Fruit fly (Drosophila melanogaster): ENCODE measurements around the gene TfIIB.

Gene TfIIB

dm6 chr2L:10387869-10388726 is 43.0 kb upstream of the TfIIB start, which contains the start of gene da:
da (plus strand) TSS chr2L:10388105.
- TF ChIP-seq ovo (GFP tag; optimal IDR thresholded peaks at IDR 0.05) (no peak), CG1620 (GFP tag; optimal IDR thresholded peaks at IDR 0.05) (peak; percentile 70), CG11617 (GFP tag; optimal IDR thresholded peaks at IDR 0.05) (peak; percentile 74), Crg-1 (GFP tag; optimal IDR thresholded peaks at IDR 0.05) (peak; percentile 33), CG5204 (GFP tag; optimal IDR thresholded peaks at IDR 0.05) (no peak), CG7045 (GFP tag; optimal IDR thresholded peaks at IDR 0.05) (peak; percentile 53), Mnt (GFP tag; optimal IDR thresholded peaks at IDR 0.05) (peak; percentile 69), kay (GFP tag; ENCODE audit: borderline replicate concordance) (peak; percentile 99), cic (GFP tag; optimal IDR thresholded peaks at IDR 0.05) (peak; percentile 45), CG12768 (GFP tag; optimal IDR thresholded peaks at IDR 0.05) (peak; percentile 52), CG33017 (tag; optimal IDR thresholded peaks at IDR 0.05) (peak; percentile 49), toe (GFP tag; optimal IDR thresholded peaks at IDR 0.05) (no peak), tj (GFP tag; optimal IDR thresholded peaks at IDR 0.05) (peak; percentile 30), Clk (GFP tag; optimal IDR thresholded peaks at IDR 0.05) (no peak), pad (GFP tag; optimal IDR thresholded peaks at IDR 0.05) (peak; percentile 28), Hr96 (GFP tag; optimal IDR thresholded peaks at IDR 0.05) (no peak), bab1 (GFP tag; optimal IDR thresholded peaks at IDR 0.05) (peak; percentile 21), CG14711 (tag; optimal IDR thresholded peaks at IDR 0.05) (peak; percentile 63), CG7101 (tag; optimal IDR thresholded peaks at IDR 0.05) (peak; percentile 62), cnc (optimal IDR thresholded peaks at IDR 0.05) (no peak)

DNA sequence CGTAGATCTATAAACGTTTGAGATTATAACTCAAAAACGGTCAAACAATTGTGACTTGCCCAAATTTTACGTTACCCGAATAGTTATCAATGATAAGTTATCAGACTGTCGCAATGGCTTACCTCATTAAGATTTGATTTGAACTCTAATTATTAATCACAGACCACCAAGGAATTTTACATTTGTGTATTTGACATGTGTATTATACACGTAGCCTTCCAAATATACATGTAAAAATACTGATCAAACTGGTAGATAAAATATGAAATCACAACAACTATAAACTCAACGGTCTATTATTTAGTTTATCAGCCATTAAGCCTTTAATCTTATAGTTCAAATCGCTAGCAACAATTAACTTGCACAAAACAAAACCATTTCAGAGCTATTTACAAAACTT is 37.7 kb upstream of the TfIIB start:
- TF ChIP-seq ovo (GFP tag; optimal IDR thresholded peaks at IDR 0.05), result no peak
- TF ChIP-seq CG11617 (GFP tag; optimal IDR thresholded peaks at IDR 0.05), result no peak
- no peak for TF ChIP-seq CG12768 (GFP tag; optimal IDR thresholded peaks at IDR 0.05)
- no peak for TF ChIP-seq cic (GFP tag; optimal IDR thresholded peaks at IDR 0.05)
- TF ChIP-seq CG7101 (tag; optimal IDR thresholded peaks at IDR 0.05), result no peak
- no peak for TF ChIP-seq CG33017 (tag; optimal IDR thresholded peaks at IDR 0.05)
- no peak for TF ChIP-seq CG5204 (GFP tag; optimal IDR thresholded peaks at IDR 0.05)

DNA sequence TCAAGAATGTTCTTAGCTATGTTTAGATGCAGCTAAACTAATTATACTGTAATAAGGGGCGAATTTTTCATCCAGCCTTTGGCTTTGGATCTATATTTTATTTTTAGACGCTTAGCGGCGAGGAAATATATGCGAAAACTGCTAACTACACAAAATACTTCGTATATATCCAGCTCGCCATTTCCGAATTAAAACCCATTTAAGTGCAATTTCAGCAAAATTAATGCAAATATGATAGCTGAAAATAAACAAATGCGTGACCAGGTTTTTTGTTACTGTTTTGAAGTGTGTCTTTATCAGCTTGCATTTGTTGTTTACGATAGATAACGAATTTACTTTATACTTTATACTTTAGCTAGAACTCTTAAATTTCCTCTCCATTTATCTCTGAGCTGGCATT is 36.1 kb upstream of the TfIIB start:
- no peak for TF ChIP-seq cnc (optimal IDR thresholded peaks at IDR 0.05)
- no peak for TF ChIP-seq toe (GFP tag; optimal IDR thresholded peaks at IDR 0.05)
- peak; percentile 96 for TF ChIP-seq tj (GFP tag; optimal IDR thresholded peaks at IDR 0.05)
- TF ChIP-seq Mnt (GFP tag; optimal IDR thresholded peaks at IDR 0.05), result no peak
- no peak for TF ChIP-seq Clk (GFP tag; optimal IDR thresholded peaks at IDR 0.05)
- TF ChIP-seq pad (GFP tag; optimal IDR thresholded peaks at IDR 0.05), result no peak

DNA sequence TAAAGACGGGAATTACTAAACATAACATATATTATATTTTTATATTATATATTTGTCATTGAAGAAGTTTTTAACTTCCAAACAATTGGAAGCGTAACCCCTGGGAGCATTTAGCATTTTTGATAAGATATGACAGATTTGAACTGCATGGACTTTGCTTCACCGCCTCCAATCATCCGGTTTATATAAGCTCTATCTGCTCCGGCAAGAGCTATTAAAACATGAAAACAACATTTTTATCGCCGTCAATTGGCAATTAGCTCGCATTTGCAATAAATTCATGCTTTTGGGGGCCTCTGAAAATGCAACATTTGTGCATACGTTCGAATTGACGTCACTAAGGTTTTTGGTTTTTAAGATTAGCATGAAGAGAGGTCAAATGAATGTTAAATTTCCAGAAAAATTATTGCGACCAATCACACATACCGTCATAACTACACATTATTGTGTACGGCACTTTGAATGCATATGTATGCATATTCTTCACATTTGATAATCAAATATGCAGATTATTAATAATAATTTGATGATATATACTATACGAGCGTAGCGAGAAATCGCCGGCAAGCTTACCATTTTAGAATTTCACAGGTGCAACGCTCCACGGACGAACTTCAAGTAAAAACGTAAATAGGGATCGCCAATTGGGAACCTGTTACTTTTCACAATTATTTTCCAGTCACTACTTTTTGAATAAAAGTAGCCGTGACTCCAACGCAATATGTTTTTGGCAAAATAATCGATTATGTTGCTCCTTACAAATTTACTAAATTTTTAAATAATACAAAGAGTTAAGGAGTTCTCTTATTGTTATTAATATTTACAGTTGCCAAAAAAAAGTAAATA is 35.3 kb upstream of the TfIIB start, which contains the start of gene Mdh1:
Gene Mdh1 (minus strand): TSS at position 691 of the 846 bp plus-strand sequence.
- TF ChIP-seq Mnt (GFP tag; optimal IDR thresholded peaks at IDR 0.05) (peak; percentile 28), CG12768 (GFP tag; optimal IDR thresholded peaks at IDR 0.05) (peak; percentile 19), CG33017 (tag; optimal IDR thresholded peaks at IDR 0.05) (peak; percentile 25), ovo (GFP tag; optimal IDR thresholded peaks at IDR 0.05) (no peak), CG5204 (GFP tag; optimal IDR thresholded peaks at IDR 0.05) (no peak), kay (GFP tag; ENCODE audit: borderline replicate concordance) (peak; percentile 79), CG11617 (GFP tag; optimal IDR thresholded peaks at IDR 0.05) (peak; percentile 5), bab1 (GFP tag; optimal IDR thresholded peaks at IDR 0.05) (peak; percentile 32)

dm6 chr2L:10396488-10396824 is 34.7 kb upstream of the TfIIB start, which contains the start of gene Cnot4:
Cnot4 (plus strand) TSS chr2L:10396716.
- TF ChIP-seq CG7045 (GFP tag; optimal IDR thresholded peaks at IDR 0.05) (no peak), bab1 (GFP tag; optimal IDR thresholded peaks at IDR 0.05) (no peak)

DNA sequence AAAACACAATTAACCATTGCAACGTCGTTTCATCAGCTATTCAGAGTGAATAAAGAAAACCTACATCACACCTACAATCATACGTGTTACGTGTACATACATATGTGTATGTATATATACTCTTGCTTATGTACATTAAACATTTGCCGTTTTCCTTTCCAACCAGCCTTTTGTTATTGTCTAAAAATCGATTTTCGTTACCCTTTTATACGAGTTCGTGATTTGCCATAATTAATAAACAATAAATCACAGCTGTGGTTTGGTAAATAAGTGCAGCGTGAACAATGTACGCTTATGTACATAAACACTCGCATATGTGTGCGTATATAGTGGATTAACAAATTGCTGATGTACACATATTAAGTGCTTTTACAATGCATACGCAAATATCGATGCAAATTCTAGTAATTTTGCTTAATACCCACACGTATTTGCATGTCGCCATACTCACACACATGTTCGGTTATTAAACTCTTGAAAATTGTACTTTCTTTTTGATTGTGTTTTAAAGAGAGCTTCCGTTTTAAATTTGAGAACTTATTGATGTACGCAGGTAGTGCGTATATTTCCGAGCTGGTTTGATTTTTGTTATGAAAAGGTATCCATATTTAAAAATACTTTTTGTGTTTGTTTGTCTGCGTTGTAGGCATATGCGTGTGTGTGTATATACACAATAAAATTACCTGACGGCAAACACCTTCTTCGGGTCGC is 34.1 kb upstream of the TfIIB start:
- TF ChIP-seq CG33017 (tag; optimal IDR thresholded peaks at IDR 0.05) (no peak), CG1620 (GFP tag; optimal IDR thresholded peaks at IDR 0.05) (no peak), ovo (GFP tag; optimal IDR thresholded peaks at IDR 0.05) (no peak), Clk (GFP tag; optimal IDR thresholded peaks at IDR 0.05) (no peak), kay (GFP tag; ENCODE audit: borderline replicate concordance) (peak; percentile 99), cnc (optimal IDR thresholded peaks at IDR 0.05) (no peak), cic (GFP tag; optimal IDR thresholded peaks at IDR 0.05) (peak; percentile 59), tj (GFP tag; optimal IDR thresholded peaks at IDR 0.05) (peak; percentile 84), CG7101 (tag; optimal IDR thresholded peaks at IDR 0.05) (no peak), Mnt (GFP tag; optimal IDR thresholded peaks at IDR 0.05) (peak; percentile 65)

Measured in whole organism, adult.